Worm (Caenorhabditis elegans): ENCODE data around the gene glb-3.

DNA sequence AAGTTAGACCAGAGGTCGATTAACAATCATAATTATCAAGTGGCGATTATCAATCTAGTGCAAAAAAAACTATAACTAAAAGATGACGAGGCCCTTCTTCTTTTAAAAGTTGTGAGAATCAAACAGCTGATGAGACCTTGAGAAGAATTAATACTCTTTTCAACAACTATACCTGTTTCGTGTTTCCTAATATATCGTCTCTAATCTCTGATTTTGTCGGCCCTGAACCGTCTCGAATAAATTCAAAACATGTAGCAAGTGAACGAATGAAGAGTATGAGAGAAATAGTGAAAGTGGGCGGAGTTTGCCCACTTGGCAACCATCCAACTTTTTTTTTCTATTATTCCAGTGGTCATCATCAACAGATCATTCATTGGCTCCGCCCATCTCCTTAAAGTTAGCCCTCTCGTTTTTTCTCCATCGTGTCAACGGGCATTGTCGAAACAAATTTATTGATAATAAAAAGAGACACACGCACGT, 46.8 kb upstream of the glb-3 start, which contains the start of gene Y42A5A.1:
- TF ChIP-seq mep-1 (tag; optimal IDR thresholded peaks at IDR 0.05) = no peak
- TF ChIP-seq lin-39 (tag; optimal IDR thresholded peaks at IDR 0.05) = no peak
- no peak for TF ChIP-seq skn-1 (tag; optimal IDR thresholded peaks at IDR 0.05)
- TF ChIP-seq unc-62 (GFP tag; optimal IDR thresholded peaks at IDR 0.05 in 1 of 2) = no peak
- no peak for TF ChIP-seq unc-62 (tag; optimal IDR thresholded peaks at IDR 0.05)
- TF ChIP-seq nhr-10 (tag; optimal IDR thresholded peaks at IDR 0.05) = no peak
- TF ChIP-seq unc-130 (GFP tag; optimal IDR thresholded peaks at IDR 0.05) = no peak
- TF ChIP-seq jun-1 (tag; optimal IDR thresholded peaks at IDR 0.05) = no peak
- no peak for TF ChIP-seq pqm-1 (tag; optimal IDR thresholded peaks at IDR 0.05)
- TF ChIP-seq hmg-1.1 (GFP tag; IDR thresholded peaks at IDR 0.05) = no peak
- TF ChIP-seq nhr-237 (tag; optimal IDR thresholded peaks at IDR 0.05) = no peak
- no peak for TF ChIP-seq daf-19 (GFP tag; conservative IDR thresholded peaks at IDR 0.05)

Data from whole organism, L4 larva.